Worm (Caenorhabditis elegans): ENCODE results near the gene test-1.
A peak's percentile ranks its signal among the peaks of the same experiment; 100 is the strongest.

Gene test-1

DNA sequence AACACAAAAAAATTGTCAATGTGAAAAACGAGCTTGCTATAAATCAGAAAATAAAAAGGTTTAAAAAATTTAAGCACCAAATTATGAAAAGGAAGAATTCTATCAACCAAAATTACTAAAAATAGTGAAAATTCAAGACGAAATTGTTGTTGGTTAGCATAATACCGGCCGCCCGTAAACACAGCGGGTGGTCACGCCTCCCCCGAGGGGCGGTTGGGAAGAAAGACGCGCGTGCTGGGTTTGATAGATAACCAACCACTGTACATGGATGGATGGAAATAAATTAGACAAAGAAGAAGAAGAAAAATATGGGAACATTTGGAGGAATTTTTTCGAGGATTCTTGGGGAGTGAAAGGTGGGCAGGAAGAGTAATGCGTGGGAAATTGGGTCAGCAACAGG, 5.6 kb downstream of the test-1 start:
- no peak for TF ChIP-seq alr-1 (tag; optimal IDR thresholded peaks at IDR 0.05)
- TF ChIP-seq mdl-1 (tag; optimal IDR thresholded peaks at IDR 0.05) = no peak
- no peak for TF ChIP-seq R02D3.7 (tag; optimal IDR thresholded peaks at IDR 0.05)
- no peak for TF ChIP-seq nhr-12 (tag; optimal IDR thresholded peaks at IDR 0.05)
- no peak for TF ChIP-seq lin-39 (tag; optimal IDR thresholded peaks at IDR 0.05)
- TF ChIP-seq nhr-237 (tag; optimal IDR thresholded peaks at IDR 0.05) = no peak
- TF ChIP-seq sma-3 (GFP tag; optimal IDR thresholded peaks at IDR 0.05) = no peak
- no peak for TF ChIP-seq Y55F3AM.14 (GFP tag; optimal IDR thresholded peaks at IDR 0.05)
- no peak for TF ChIP-seq skn-1 (tag; optimal IDR thresholded peaks at IDR 0.05)
- TF ChIP-seq unc-62 (GFP tag; optimal IDR thresholded peaks at IDR 0.05) = no peak
- no peak for TF ChIP-seq lsy-2 (tag; optimal IDR thresholded peaks at IDR 0.05)
- no peak for TF ChIP-seq nhr-129 (tag; optimal IDR thresholded peaks at IDR 0.05)
- TF ChIP-seq nhr-10 (tag; optimal IDR thresholded peaks at IDR 0.05) = no peak
- no peak for TF ChIP-seq crh-2 (tag; optimal IDR thresholded peaks at IDR 0.05)
- TF ChIP-seq aly-2 (tag; optimal IDR thresholded peaks at IDR 0.05) = no peak

DNA sequence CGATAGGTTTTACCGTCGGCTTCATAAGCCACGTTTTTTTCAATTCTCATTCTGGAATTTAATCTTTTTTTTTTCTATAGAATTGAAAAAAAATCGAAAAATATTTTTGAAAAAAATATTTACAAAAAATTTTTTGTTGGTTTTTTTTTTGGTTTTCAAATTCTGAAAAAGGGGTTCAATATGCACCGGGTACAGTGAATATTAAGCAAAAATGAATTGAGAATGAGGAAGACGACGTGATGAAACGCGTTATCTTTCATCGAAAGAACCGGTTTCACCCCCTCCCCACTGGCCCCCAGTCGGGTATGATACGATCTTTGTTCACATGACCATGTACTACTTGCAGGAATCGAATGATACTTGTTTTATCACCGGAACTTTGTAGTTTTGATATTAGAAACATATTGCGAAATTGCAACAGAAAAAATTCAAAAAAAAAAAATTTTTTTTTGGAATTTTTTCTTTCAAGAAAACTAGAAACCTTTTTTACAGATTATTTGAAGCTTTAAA, 12.6 kb downstream of the test-1 start, which contains the start of gene C54E4.5:
Gene C54E4.5 (minus strand): TSS at position 51 of the 510 bp plus-strand sequence.
- TF ChIP-seq dmd-4 (tag; optimal IDR thresholded peaks at IDR 0.05) (no peak), zag-1 (tag; optimal IDR thresholded peaks at IDR 0.05) (no peak), nhr-23 (tag; optimal IDR thresholded peaks at IDR 0.05) (no peak), nhr-10 (tag; optimal IDR thresholded peaks at IDR 0.05) (no peak), elt-1 (tag; optimal IDR thresholded peaks at IDR 0.05) (no peak), lin-39 (tag; optimal IDR thresholded peaks at IDR 0.05) (no peak), snpc-4 (tag; optimal IDR thresholded peaks at IDR 0.05) (no peak), unc-62 (GFP tag; optimal IDR thresholded peaks at IDR 0.05) (no peak), gmeb-1 (tag; optimal IDR thresholded peaks at IDR 0.05) (peak; percentile 38), ama-1 (optimal IDR thresholded peaks at IDR 0.05) (no peak), nhr-25 (tag; optimal IDR thresholded peaks at IDR 0.05) (peak; percentile 70), alr-1 (tag; optimal IDR thresholded peaks at IDR 0.05) (no peak), sma-9 (GFP tag; optimal IDR thresholded peaks at IDR 0.05) (peak; percentile 80), sma-9 (tag; optimal IDR thresholded peaks at IDR 0.05) (no peak), unc-39 (tag; optimal IDR thresholded peaks at IDR 0.05) (no peak), ceh-16 (tag; optimal IDR thresholded peaks at IDR 0.05) (peak; percentile 3), ztf-11 (tag; optimal IDR thresholded peaks at IDR 0.05) (no peak), fos-1 (tag; optimal IDR thresholded peaks at IDR 0.05) (no peak), mbf-1 (tag; optimal IDR thresholded peaks at IDR 0.05) (no peak), ceh-82 (tag; optimal IDR thresholded peaks at IDR 0.05) (no peak), unc-55 (GFP tag; optimal IDR thresholded peaks at IDR 0.05) (no peak), nhr-77 (tag; optimal IDR thresholded peaks at IDR 0.05) (no peak), blmp-1 (tag; optimal IDR thresholded peaks at IDR 0.05; ENCODE audit: insufficient read depth) (peak; percentile 44), nhr-11 (tag; optimal IDR thresholded peaks at IDR 0.05) (no peak), crh-2 (tag; optimal IDR thresholded peaks at IDR 0.05) (peak; percentile 6), ZK546.5 (tag; optimal IDR thresholded peaks at IDR 0.05) (no peak), nhr-21 (tag; optimal IDR thresholded peaks at IDR 0.05) (peak; percentile 53), nhr-129 (tag; optimal IDR thresholded peaks at IDR 0.05) (no peak), nhr-6 (tag; optimal IDR thresholded peaks at IDR 0.05) (no peak), nhr-12 (tag; optimal IDR thresholded peaks at IDR 0.05) (no peak), R02D3.7 (tag; optimal IDR thresholded peaks at IDR 0.05) (no peak), sem-4 (tag; optimal IDR thresholded peaks at IDR 0.05) (no peak), elt-3 (tag; optimal IDR thresholded peaks at IDR 0.05) (no peak), aly-2 (tag; optimal IDR thresholded peaks at IDR 0.05) (no peak), F13H6.1 (tag; optimal IDR thresholded peaks at IDR 0.05) (no peak), lin-13 (GFP tag; optimal IDR thresholded peaks at IDR 0.05) (no peak), Y55F3AM.14 (GFP tag; optimal IDR thresholded peaks at IDR 0.05) (no peak), nhr-237 (tag; optimal IDR thresholded peaks at IDR 0.05) (no peak), sma-3 (GFP tag; optimal IDR thresholded peaks at IDR 0.05) (peak; percentile 52), mdl-1 (tag; optimal IDR thresholded peaks at IDR 0.05) (no peak), mab-5 (tag; optimal IDR thresholded peaks at IDR 0.05) (no peak), ztf-4 (tag; optimal IDR thresholded peaks at IDR 0.05) (no peak), egl-27 (tag; optimal IDR thresholded peaks at IDR 0.05) (peak; percentile 54), lin-11 (tag; optimal IDR thresholded peaks at IDR 0.05) (no peak), lsy-2 (tag; optimal IDR thresholded peaks at IDR 0.05) (no peak)

Measured in whole organism, L2 larva.